Fruit fly (Drosophila melanogaster) S2 (cell line): ENCODE data around the gene CG8925.
A peak's percentile ranks its signal among the peaks of the same experiment; 100 is the strongest.

Experiments used
- CG8478 ChIP-seq: fragments of >200 bp; optimal IDR thresholded peaks from 2 replicates; lab custom pipeline; 2018
- CTCF ChIP-seq, 2 experiments: fragments of >200 bp; optimal IDR thresholded peaks; 2 replicates each; lab custom pipeline; 2018

The CG8925 gene

DNA sequence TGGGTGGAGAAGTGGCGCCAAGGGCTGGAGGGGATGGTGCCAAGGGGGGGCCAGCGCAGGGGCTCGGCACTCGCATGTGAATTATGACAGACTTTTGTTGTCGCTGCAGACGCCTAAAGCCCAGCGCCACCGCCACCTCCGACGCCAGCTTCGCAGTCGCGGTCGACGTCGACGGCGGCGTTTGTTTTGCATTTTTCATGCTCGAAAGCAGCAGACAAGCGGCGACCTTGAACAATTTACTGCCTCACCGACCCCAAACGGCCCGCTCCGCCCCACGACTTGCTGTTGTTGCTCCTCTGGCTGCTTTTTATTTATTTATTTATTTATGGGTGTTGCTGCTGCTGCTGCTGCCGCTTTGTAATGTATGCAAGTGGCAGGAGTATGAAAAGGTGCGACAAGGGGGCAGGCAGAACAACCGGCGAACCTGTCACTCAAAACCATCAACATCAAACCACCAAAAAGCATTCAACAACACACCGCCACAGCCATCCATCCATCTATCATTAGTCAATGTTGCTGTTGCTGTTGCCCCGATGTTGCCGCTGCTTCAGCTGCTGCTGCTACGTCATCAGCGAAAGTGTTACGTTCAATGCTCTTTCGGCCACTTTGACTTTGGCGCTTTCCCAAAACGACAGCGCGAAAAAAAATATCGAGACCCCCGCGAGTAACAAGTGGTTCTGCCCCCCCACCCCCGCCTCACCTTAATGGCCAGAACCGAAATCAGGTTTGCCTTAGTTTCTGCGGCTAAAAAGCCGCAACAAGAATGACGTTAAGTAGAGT is 46.6 kb downstream of the CG8925 start:
- TF ChIP-seq CTCF (optimal IDR thresholded peaks at IDR 0.05; lab: Kevin White, UChicago): no peak
- TF ChIP-seq CG8478 (lab: Kevin White, UChicago): no peak

dm6 chr3R:16220050-16220670 is 48.4 kb downstream of the CG8925 start:
- no peak for TF ChIP-seq CG8478 (lab: Kevin White, UChicago)
- TF ChIP-seq CTCF (optimal IDR thresholded peaks at IDR 0.05; lab: Kevin White, UChicago): no peak

DNA sequence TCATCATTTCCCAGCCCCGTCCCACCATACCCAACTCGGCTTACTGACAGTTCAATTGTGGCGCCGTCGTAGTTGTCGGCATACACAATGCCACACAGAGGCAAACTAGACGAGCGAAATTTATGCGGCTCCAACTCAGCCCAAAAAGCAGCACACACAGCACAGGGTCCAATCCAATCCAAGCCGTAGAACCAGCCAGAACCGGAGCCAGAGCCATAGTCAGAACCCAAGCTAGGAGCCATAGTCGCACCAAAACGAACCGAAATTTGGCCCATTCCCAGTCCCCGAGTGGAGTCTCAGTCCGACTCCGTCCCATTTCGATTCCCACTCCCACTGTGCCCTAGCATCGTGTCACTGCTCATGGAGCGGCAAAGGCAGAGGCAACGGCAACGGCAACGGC is 49.1 kb downstream of the CG8925 start:
- TF ChIP-seq CG8478 (lab: Kevin White, UChicago) (no peak), CTCF (optimal IDR thresholded peaks at IDR 0.05; lab: Kevin White, UChicago) (no peak)

dm6 chr3R:16221359-16222299 is 49.8 kb downstream of the CG8925 start:
- TF ChIP-seq CG8478 (lab: Kevin White, UChicago): no peak
- no peak for TF ChIP-seq CTCF (optimal IDR thresholded peaks at IDR 0.05; lab: Kevin White, UChicago)

DNA sequence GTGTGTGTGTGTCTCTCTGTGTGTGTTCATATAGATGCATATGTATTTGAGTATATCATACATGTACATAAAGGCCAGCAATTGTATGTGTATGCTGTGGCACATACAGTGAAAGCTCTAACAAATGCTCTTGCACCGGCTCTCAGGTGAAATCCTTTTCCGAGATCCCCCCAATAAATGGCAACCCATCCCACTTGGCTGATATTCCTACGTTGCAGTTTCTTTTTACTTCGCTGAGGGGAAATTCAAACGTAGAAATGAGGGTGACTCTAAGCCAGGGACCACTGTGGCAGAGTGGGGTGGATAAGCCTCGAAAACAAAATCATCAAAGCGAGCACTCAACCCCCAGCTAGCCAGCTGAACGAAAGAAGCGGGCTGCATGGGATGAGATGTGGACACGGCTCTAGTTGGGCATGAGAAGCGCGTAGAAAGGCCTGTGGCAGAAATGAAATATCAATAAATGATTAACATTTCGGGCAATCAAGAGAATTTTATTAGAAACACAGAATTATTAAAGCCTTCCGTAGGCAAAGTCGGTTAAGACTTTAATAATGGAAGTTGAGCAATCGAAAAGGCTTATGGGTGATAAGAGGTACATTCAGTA is 50.6 kb downstream of the CG8925 start:
- TF ChIP-seq CTCF (optimal IDR thresholded peaks at IDR 0.05; lab: Kevin White, UChicago) (no peak), CG8478 (lab: Kevin White, UChicago) (no peak)

DNA sequence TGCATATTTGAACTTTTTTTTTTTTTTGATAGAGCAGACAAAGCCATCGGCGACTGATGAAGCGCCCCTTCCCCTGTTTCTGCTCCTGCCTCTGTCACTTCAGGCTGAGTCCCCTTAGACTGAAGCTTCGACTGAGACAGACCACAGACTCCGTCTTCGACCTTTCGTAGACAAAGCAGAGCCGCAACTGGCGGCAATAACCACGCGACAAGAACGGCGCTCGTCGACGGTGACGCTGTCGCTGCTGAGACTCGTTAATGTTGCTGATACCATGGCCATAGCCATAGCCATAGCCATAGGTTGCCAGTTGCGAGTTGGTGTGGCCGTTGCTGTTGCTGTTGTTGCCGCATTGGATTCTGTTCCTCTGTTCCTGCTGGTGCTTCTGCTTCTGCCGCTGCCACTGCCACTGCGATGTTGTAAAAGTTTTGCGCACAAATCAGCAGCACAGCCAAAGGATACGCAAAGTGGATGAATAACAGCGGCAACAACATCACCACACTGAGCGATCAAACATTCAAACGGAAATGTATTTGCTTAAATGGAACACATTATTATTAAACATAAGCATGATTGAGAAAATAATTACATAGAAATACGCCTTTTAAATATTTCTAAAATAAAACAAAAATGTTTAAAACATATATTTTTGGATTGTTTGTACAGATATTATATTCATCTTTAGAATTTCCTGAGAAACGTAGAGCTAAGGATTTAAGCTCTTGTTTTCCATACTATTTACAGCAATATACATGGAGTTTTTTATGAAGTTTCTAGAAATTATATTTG is 51.7 kb downstream of the CG8925 start:
- TF ChIP-seq CG8478 (lab: Kevin White, UChicago) (no peak), CTCF (optimal IDR thresholded peaks at IDR 0.05; lab: Kevin White, UChicago) (no peak)

- TF ChIP-seq CTCF (optimal IDR thresholded peaks at IDR 0.05; lab: Kevin White, UChicago) (no peak), CG8478 (lab: Kevin White, UChicago) (no peak)
These were observed 52.8 kb downstream of the CG8925 start for dm6 chr3R:16224415-16225165.

dm6 chr3R:16225351-16225750 is 53.6 kb downstream of the CG8925 start, which contains the start of gene tara:
Gene tara (plus strand): TSS chr3R:16225651.
- no peak for TF ChIP-seq CTCF (optimal IDR thresholded peaks at IDR 0.05; lab: Kevin White, UChicago)
- TF ChIP-seq CG8478 (lab: Kevin White, UChicago): no peak

DNA sequence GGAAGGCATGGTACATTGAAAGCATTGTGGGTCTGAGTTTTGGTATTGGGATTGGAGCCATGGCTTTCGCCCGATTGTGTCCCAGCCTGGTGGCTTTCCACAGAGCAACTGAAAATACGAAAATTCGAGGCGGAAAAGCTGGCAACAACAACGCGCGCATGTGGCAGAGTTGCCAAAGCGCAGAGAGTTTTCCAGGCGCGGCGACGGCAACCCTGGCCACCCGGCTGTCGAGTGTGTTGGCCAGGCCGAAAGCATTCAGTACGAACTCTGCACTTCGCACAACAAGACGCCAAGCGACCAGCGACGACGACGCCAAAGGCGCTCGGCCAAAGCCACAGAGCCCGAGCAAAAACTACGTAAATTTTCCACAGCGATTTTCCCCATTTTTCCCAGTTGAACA is 54.0 kb downstream of the CG8925 start:
- TF ChIP-seq CTCF (optimal IDR thresholded peaks at IDR 0.05; lab: Kevin White, UChicago): no peak
- TF ChIP-seq CG8478 (lab: Kevin White, UChicago): no peak

DNA sequence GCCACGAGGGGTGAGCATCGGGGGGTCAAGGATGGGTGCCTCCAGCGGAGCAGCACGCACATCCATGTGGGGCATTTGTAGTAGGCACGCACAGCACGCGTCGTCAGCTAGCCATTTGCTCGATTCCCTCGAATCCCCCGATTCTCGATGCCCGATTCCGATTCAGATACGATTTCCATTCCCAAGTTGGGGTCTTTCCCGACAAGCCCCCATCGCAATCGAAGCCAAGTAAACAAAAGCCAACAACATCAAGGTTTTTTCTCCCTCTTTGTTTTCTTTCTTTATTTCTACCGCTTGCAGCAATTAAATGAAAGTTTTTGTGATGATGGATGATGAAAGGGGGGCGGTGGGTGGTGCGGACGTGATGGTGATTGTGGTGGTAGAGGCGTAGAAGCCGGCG is 55.3 kb downstream of the CG8925 start:
- TF ChIP-seq CG8478 (lab: Kevin White, UChicago) (no peak), CTCF (optimal IDR thresholded peaks at IDR 0.05; lab: Kevin White, UChicago) (no peak)

DNA sequence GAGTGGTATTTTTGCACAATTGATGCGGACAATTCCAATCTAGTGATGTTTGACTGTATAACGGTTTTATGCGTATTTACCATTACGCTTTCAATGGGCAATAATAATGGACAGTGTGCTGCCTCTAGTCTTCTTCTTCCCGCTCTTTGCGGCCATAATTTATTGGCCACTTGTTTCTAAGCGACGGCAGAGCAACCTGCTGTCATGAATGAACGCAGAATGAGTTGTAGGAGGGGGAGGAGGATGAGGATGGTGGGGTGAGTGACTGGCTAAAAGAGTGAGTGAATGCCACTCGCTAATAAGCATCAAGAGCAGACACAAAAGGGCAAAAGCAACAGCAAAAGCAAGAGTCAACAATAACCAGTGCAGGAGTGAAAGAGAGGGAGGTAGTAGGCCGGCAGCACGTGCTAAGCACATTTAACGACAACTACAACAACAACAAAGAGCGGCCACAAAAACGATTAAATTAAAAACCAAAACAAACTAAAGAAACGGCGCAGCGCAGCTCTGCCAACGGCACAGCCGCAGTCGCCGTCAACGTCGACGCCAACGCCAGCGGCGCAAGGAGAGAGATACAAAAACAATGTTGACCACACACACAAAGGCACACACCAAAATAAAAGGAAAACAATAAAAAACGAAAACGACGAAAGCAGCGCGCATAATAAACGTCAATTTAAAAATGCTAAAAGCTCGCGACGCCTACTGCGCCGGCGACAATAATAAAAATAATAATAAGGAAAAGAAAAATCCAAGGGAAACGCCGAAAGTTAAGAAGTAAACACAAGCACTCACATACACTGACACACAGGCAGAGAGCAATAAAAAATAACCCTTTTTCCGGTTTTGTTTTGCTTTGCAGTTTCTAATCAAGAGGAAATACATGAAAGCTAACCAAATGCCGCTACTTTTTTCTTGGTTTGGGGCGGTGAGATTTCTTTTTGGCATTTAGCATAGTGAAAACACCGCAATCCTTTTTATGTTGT is 57.2 kb downstream of the CG8925 start:
- TF ChIP-seq CG8478 (lab: Kevin White, UChicago) (peak; percentile 81), CTCF (optimal IDR thresholded peaks at IDR 0.05; lab: Kevin White, UChicago) (no peak)
